Worm (Caenorhabditis elegans): Measurements from ENCODE around the gene sdz-36.

DNA sequence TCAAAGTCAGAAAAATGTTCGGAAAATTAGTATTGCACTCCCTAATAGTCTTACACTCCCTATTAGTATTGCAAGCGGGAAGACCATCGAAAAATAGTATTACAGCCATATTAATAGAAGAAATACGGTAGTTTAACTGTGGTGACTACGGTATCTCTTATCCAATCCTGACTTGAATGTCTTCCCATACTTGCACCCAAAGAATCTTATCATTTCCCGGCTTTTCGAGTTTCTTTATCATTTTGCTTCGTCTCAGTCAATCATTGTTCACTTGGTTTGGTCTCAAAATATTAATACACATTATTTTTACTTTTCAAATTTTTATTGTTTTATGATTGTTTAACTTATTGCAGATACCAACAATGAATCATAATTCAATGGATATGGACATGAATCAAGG lies 37.6 kb upstream of the sdz-36 start, which contains the start of gene F58G6.3:
- TF ChIP-seq snpc-4 (GFP tag; optimal IDR thresholded peaks at IDR 0.05) (no peak), snpc-4 (tag; optimal IDR thresholded peaks at IDR 0.05) (no peak), attf-3 (GFP tag; conservative IDR thresholded peaks at IDR 0.05) (no peak), pha-4 (tag; optimal IDR thresholded peaks at IDR 0.05) (no peak), fkh-3 (tag; optimal IDR thresholded peaks at IDR 0.05) (no peak), F37B4.10 (GFP tag; IDR thresholded peaks at IDR 0.05) (no peak), ama-1 (optimal IDR thresholded peaks at IDR 0.05) (no peak), ama-1 (GFP tag; optimal IDR thresholded peaks at IDR 0.05) (no peak), aptf-3 (GFP tag; IDR thresholded peaks at IDR 0.05) (no peak), dox-1 (GFP tag; IDR thresholded peaks at IDR 0.05) (no peak), madf-10 (tag; optimal IDR thresholded peaks at IDR 0.05) (no peak), repo-1 (tag; optimal IDR thresholded peaks at IDR 0.05) (no peak), dpl-1 (GFP tag; optimal IDR thresholded peaks at IDR 0.05) (no peak), egl-44 (GFP tag; IDR thresholded peaks at IDR 0.05) (no peak), sea-2 (GFP tag; IDR thresholded peaks at IDR 0.05) (no peak)

All from whole organism, young adult.